Worm (Caenorhabditis elegans): ENCODE data around the gene R08B4.3.

Gene R08B4.3

DNA sequence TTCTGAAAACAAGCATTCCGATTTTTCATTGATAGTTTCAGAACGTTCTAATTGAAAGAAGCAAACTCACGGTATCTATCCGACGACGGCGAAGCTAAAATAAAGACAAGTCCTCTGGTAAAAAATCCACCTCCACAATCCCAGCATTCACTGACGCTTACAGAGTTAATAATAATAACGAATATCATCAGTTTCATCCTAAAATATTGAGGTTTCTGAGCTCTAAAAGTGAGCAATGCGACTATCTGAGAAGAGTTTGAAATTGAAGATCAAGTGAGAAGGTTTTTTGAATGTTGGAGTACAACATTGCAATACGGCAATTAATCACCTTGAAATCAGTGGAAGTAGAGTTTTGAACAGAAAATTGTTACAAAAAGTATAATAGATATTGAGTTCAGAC is 44.3 kb downstream of the R08B4.3 start, which contains the start of gene W04G3.12:
W04G3.12 (minus strand) TSS at position 311 of the 400 bp plus-strand sequence.
- TF ChIP-seq elt-2 (tag; optimal IDR thresholded peaks at IDR 0.05) = no peak
- no peak for TF ChIP-seq sea-2 (GFP tag; optimal IDR thresholded peaks at IDR 0.05)
- no peak for TF ChIP-seq zag-1 (tag; optimal IDR thresholded peaks at IDR 0.05)
- TF ChIP-seq lsy-12 (tag; optimal IDR thresholded peaks at IDR 0.05) = no peak
- no peak for TF ChIP-seq ZK546.5 (tag; optimal IDR thresholded peaks at IDR 0.05)
- TF ChIP-seq elt-1 (tag; optimal IDR thresholded peaks at IDR 0.05) = no peak
- no peak for TF ChIP-seq ceh-16 (tag; optimal IDR thresholded peaks at IDR 0.05)
- TF ChIP-seq ztf-4 (tag; optimal IDR thresholded peaks at IDR 0.05) = no peak
- TF ChIP-seq nhr-43 (tag; optimal IDR thresholded peaks at IDR 0.05; ENCODE audit: poor library complexity, severe bottlenecking) = no peak
- no peak for TF ChIP-seq nhr-67 (tag; optimal IDR thresholded peaks at IDR 0.05)
- TF ChIP-seq ama-1 (optimal IDR thresholded peaks at IDR 0.05) = no peak
- no peak for TF ChIP-seq nhr-25 (tag; optimal IDR thresholded peaks at IDR 0.05)
- no peak for TF ChIP-seq nhr-237 (tag; optimal IDR thresholded peaks at IDR 0.05)
- no peak for TF ChIP-seq fkh-10 (GFP tag; optimal IDR thresholded peaks at IDR 0.05)
- no peak for TF ChIP-seq unc-62 (GFP tag; optimal IDR thresholded peaks at IDR 0.05)
- no peak for TF ChIP-seq lin-15B (tag; optimal IDR thresholded peaks at IDR 0.05)
- TF ChIP-seq fkh-2 (tag; optimal IDR thresholded peaks at IDR 0.05) = no peak
- TF ChIP-seq jun-1 (tag; optimal IDR thresholded peaks at IDR 0.05) = no peak

- TF ChIP-seq nhr-77 (tag; optimal IDR thresholded peaks at IDR 0.05) (no peak), lsy-12 (tag; optimal IDR thresholded peaks at IDR 0.05) (no peak), elt-1 (tag; optimal IDR thresholded peaks at IDR 0.05) (no peak), nhr-67 (tag; optimal IDR thresholded peaks at IDR 0.05) (no peak), egl-27 (tag; optimal IDR thresholded peaks at IDR 0.05) (no peak), unc-39 (tag; optimal IDR thresholded peaks at IDR 0.05) (no peak)
Measured at ce11 chrX:11073358-11073757, 47.4 kb downstream of the R08B4.3 start, which contains the start of gene W04G3.5. W04G3.5 (plus strand) TSS chrX:11073658.

- peak; percentile 10 for TF ChIP-seq nfya-1 (tag; optimal IDR thresholded peaks at IDR 0.05; ENCODE audit: insufficient read depth)
- no peak for TF ChIP-seq mdl-1 (tag; optimal IDR thresholded peaks at IDR 0.05)
Measured at ce11 chrX:11072701-11073100, 48.1 kb downstream of the R08B4.3 start.
